Worm (Caenorhabditis elegans): Measurements from ENCODE around the gene nhr-21.

nhr-21 gene

DNA sequence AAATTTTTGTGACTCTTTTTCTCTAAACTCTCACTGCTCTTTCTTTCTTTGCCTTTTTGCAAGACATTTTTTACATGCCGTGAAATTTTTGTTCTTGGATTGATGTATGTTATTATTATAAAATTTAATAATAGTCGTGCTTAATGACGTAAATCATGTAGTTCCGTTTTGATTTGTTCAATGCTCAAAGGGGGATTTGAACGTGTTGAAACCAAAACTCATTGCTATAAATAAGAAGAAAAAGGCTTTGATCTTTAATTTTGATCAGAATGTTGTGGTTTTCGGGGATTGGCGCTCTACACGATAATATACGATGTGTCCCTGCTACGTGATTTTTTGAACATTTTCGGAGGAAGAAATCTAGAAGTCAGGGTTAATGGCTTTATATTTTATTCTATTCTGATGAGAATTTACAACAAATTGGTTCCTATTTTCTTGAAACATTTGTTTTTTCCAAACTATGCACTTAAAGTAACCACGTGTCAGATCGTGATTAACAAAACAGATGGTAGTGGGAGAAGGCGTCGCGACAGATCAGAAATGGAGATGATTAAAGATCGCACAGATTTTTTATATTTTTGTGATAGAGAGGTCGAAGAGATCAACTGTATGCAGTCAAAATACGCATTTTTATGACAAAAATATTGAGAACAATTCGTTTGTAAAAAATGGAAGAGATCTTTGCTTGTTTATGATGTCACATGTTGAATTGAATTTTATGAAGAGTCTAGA, 2.7 kb downstream of the nhr-21 start:
- no peak for TF ChIP-seq dmd-4 (tag; optimal IDR thresholded peaks at IDR 0.05; ENCODE audit: borderline replicate concordance)
- TF ChIP-seq ceh-30 (tag; optimal IDR thresholded peaks at IDR 0.05) = no peak

DNA sequence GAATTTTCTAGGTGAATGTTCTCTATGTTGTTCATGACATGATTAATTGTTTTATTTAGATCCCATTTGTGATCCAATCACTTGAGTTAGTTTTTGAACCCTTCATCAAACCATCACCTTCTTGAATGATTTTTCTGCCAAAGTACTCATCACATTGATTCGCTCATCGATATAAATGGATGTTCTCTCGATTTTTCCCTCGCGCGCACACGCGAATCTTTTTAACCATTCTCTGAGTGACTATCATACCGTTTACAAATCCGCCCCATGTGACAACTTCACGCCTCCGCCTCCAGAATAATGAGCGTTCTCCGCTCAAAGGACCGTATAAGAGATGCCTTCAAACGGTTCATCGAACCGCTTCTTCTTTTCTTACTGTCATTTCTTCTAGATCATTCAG, 3.9 kb downstream of the nhr-21 start:
- no peak for TF ChIP-seq unc-42 (tag; optimal IDR thresholded peaks at IDR 0.05)
- TF ChIP-seq lim-6 (tag; optimal IDR thresholded peaks at IDR 0.05) = no peak
- TF ChIP-seq ets-4 (tag; optimal IDR thresholded peaks at IDR 0.05) = no peak
- TF ChIP-seq ceh-9 (tag; optimal IDR thresholded peaks at IDR 0.05) = no peak

DNA sequence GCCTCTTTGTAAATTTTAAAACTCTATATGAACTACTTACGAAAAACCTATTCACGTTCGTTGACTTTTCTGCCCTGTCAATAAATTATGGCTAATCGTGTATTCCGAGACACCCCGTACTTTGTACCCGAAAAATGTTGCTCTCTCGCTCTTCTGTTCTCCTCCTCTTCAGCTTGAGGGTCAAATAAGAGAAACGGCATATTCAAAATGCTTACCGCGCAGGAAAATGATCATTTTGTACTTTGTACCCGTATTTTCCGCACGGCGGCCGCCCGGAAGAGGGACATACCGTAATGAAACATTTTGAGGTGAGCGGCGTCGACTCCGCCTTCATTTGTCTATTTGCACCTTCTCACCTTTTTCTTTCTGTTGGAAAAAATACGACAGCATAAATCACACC, 4.6 kb downstream of the nhr-21 start:
- no peak for TF ChIP-seq ceh-19 (GFP tag; optimal IDR thresholded peaks at IDR 0.05)
- TF ChIP-seq pha-2 (tag; optimal IDR thresholded peaks at IDR 0.05) = peak; percentile 12
- TF ChIP-seq ceh-34 (tag; optimal IDR thresholded peaks at IDR 0.05) = peak; percentile 26
- TF ChIP-seq nfya-1 (tag; optimal IDR thresholded peaks at IDR 0.05) = no peak
- TF ChIP-seq ets-4 (tag; optimal IDR thresholded peaks at IDR 0.05) = peak; percentile 23
- peak; percentile 33 for TF ChIP-seq ceh-2 (tag; optimal IDR thresholded peaks at IDR 0.05)
- TF ChIP-seq dve-1 (tag; optimal IDR thresholded peaks at IDR 0.05) = no peak

DNA sequence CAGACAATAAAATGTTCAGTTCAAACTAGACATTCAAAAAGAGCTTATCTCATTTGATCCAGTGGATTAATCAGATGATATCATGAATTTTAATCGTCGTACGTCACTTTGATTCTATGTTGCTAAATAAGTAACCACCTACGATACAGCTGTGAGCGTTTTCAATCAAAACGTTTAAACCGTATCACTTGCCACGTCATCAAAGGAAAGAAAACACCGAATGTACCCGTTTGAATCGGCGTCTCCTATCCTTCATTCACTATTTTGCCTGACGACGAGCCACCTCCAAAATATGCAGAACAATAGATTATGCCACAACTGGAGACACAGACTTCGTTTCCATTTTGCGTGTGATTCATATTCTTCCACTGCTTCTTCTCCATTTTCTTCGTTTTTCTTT, 6.8 kb downstream of the nhr-21 start:
- TF ChIP-seq hlh-15 (tag; optimal IDR thresholded peaks at IDR 0.05) (no peak), nhr-232 (tag; optimal IDR thresholded peaks at IDR 0.05) (no peak), dve-1 (tag; optimal IDR thresholded peaks at IDR 0.05) (no peak), ceh-48 (tag; optimal IDR thresholded peaks at IDR 0.05) (no peak), pros-1 (tag; optimal IDR thresholded peaks at IDR 0.05) (no peak), rnt-1 (tag; optimal IDR thresholded peaks at IDR 0.05) (no peak), unc-86 (tag; optimal IDR thresholded peaks at IDR 0.05) (no peak), sox-2 (GFP tag; IDR thresholded peaks at IDR 0.05) (no peak), ceh-45 (GFP tag; IDR thresholded peaks at IDR 0.05) (no peak), madf-2 (tag; optimal IDR thresholded peaks at IDR 0.05) (no peak), K02D7.2 (tag; optimal IDR thresholded peaks at IDR 0.05) (no peak)

DNA sequence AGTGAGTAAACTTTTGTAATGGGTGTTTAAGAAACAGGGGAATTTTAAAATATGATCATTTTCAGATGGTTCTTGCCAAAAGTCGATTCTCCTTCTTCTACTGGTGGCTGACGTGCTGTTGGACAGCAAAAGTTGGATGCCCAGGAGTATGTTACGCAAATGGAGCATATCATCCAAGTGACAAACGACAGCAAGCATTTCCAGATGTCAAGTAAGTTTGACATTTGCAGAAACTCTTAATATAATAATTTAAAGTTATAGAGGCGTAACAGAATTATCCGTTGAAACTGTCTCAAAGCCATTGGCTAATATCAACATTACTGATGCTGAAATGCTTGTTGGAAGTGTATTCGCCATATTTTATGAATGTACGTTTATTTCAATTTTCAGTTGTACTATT, 9.0 kb downstream of the nhr-21 start:
- TF ChIP-seq elt-2 (tag; optimal IDR thresholded peaks at IDR 0.05) (no peak), unc-3 (GFP tag; conservative IDR thresholded peaks at IDR 0.05) (no peak), unc-3 (tag; optimal IDR thresholded peaks at IDR 0.05) (no peak), syd-9 (tag; optimal IDR thresholded peaks at IDR 0.05) (no peak), ahr-1 (tag; optimal IDR thresholded peaks at IDR 0.05) (no peak), che-1 (tag; optimal IDR thresholded peaks at IDR 0.05) (no peak), dve-1 (tag; optimal IDR thresholded peaks at IDR 0.05) (no peak), K09A11.1 (tag; optimal IDR thresholded peaks at IDR 0.05; ENCODE audit: insufficient read depth) (no peak), ceh-31 (tag; optimal IDR thresholded peaks at IDR 0.05) (no peak), hlh-30 (tag; optimal IDR thresholded peaks at IDR 0.05; ENCODE audit: insufficient read depth) (no peak), ttx-3 (tag; optimal IDR thresholded peaks at IDR 0.05) (no peak), ceh-45 (GFP tag; IDR thresholded peaks at IDR 0.05) (no peak), zip-5 (tag; optimal IDR thresholded peaks at IDR 0.05) (no peak), ceh-30 (tag; optimal IDR thresholded peaks at IDR 0.05) (no peak)

DNA sequence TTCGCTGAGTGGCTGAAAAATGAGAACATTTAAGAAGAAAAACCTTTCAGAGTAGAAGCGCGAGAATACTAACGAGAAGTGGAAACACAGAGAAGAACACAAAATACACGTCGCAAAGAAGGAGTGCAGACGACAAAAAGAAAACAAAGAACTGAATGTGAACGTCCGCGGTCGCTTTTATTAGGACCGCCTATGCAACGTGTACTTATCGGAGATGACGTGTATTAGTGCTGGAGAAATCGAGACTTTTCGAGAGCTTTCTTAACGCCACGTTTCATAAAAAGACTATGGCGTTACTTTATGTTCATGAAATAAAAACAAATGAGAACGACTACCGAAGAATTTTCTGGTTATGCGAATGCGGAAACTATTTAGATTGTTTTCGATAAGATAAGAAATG, 13.5 kb downstream of the nhr-21 start, which contains the start of gene hsp-4:
TSS of gene hsp-4 (minus strand) at position 139 of the 400 bp plus-strand sequence.
- TF ChIP-seq Y22D7AL.16 (tag; optimal IDR thresholded peaks at IDR 0.05) = no peak
- no peak for TF ChIP-seq pax-1 (tag; optimal IDR thresholded peaks at IDR 0.05)
- no peak for TF ChIP-seq gmeb-2 (tag; optimal IDR thresholded peaks at IDR 0.05)
- no peak for TF ChIP-seq ceh-6 (GFP tag; optimal IDR thresholded peaks at IDR 0.05)
- TF ChIP-seq elt-2 (tag; optimal IDR thresholded peaks at IDR 0.05) = peak; percentile 1

All from whole organism, late embryonic.